Fruit fly (Drosophila melanogaster) whole organism, wandering third instar larva: ENCODE data around the gene CG45089.

ENCODE experiments used
- Dfd ChIP-seq: fragments of >200 bp; optimal IDR thresholded peaks from 2 replicates; lab custom pipeline; 2017; ENCODE audit warnings: missing biosample characterization, missing genetic modification characterization
- Dif ChIP-seq: fragments of 200-275, 200-300 bp; sonication (Bioruptor generic); optimal IDR thresholded peaks from 2 replicates; lab custom pipeline; 2018; ENCODE audit warnings: missing biosample characterization, missing genetic modification characterization; ENCODE audit not compliant: partially characterized antibody
- Hnf4 ChIP-seq: fragments of 200-800 bp; sonication (Bioruptor generic); optimal IDR thresholded peaks from 2 replicates; lab custom pipeline; 2016; ENCODE audit warnings: missing biosample characterization, mild to moderate bottlenecking, missing genetic modification characterization
- h ChIP-seq: fragments of 200-800 bp; sonication (Bioruptor generic); optimal IDR thresholded peaks from 3 replicates; lab custom pipeline; 2016; ENCODE audit warnings: missing biosample characterization, mild to moderate bottlenecking, missing genetic modification characterization

- no peak for TF ChIP-seq h (GFP tag; lab: Kevin White, UChicago)
- TF ChIP-seq Hnf4 (GFP tag; lab: Kevin White, UChicago) = no peak
- no peak for TF ChIP-seq Dfd
- TF ChIP-seq Dif (GFP tag; lab: Kevin White, UChicago) = no peak
Measured at dm6 chrX:7874094-7874493, 19.5 kb downstream of the CG45089 start, which contains the start of gene Ir7c.
